Worm (Caenorhabditis elegans) whole organism, L4 larva: ENCODE results near the gene adh-5.

Experiments
- F10B5.3 ChIP-seq: sonication (generic microtip); optimal IDR thresholded peaks from 2 replicates; lab custom pipeline; 2016; ENCODE audit warnings: mild to moderate bottlenecking, missing genetic modification characterization, missing compliant biosample characterization
- F44E2.7 ChIP-seq: fragments of 200-800 bp; sonication (Bioruptor generic); IDR thresholded peaks from 2 replicates; pipeline ENCODE4 v2.1.2; 2022; ENCODE audit warnings: missing genetic modification characterization, missing compliant biosample characterization
- F49E8.2 ChIP-seq: sonication (generic microtip); optimal IDR thresholded peaks from 2 replicates; lab custom pipeline; 2016; ENCODE audit warnings: missing compliant biosample characterization, mild to moderate bottlenecking, missing genetic modification characterization, borderline replicate concordance
- Y48G9A.11 ChIP-seq: fragments of 200-800 bp; sonication (Bioruptor generic); IDR thresholded peaks from 2 replicates; pipeline ENCODE4 v1.3.6; 2022; ENCODE audit warnings: missing genetic modification reagents, missing genetic modification characterization, missing compliant biosample characterization
- ZK337.2 ChIP-seq: fragments of 200-800 bp; sonication (Bioruptor generic); IDR thresholded peaks from 2 replicates; pipeline ENCODE4 v1.3.6; 2022; ENCODE audit warnings: missing genetic modification reagents, missing genetic modification characterization, missing compliant biosample characterization
- aha-1 ChIP-seq: fragments of 150-350 bp; peaks from one replicate; lab custom pipeline; 2014; ENCODE audit warnings: missing biosample characterization, missing genetic modification characterization
- aly-2 ChIP-seq: sonication (generic microtip); optimal IDR thresholded peaks from 2 replicates; lab custom pipeline; 2018; ENCODE audit warnings: missing biosample characterization, missing genetic modification characterization
- arid-1 ChIP-seq: fragments of 200-800 bp; sonication (Bioruptor generic); conservative IDR thresholded peaks from 2 replicates; pipeline ENCODE4 v1.3.6; 2022; ENCODE audit warnings: missing genetic modification reagents, missing genetic modification characterization, missing compliant biosample characterization
- attf-4 ChIP-seq: sonication (generic microtip); optimal IDR thresholded peaks from 3 replicates; lab custom pipeline; 2017; ENCODE audit warnings: missing biosample characterization, missing genetic modification characterization
- ceh-28 ChIP-seq: fragments of 150-350 bp; optimal IDR thresholded peaks from 2 replicates; lab custom pipeline; 2014; ENCODE audit warnings: missing biosample characterization, missing genetic modification reagents, missing genetic modification characterization
- ceh-44 ChIP-seq: fragments of 200-800 bp; sonication (Bioruptor generic); IDR thresholded peaks from 2 replicates; pipeline ENCODE4 v1.3.6; 2022; ENCODE audit warnings: missing genetic modification reagents, missing genetic modification characterization, missing compliant biosample characterization
- ces-1 ChIP-seq: fragments of 150-350 bp; sonication (generic microtip); optimal IDR thresholded peaks from 4 replicates; lab custom pipeline; 2014; ENCODE audit warnings: missing biosample characterization, missing genetic modification reagents, missing genetic modification characterization
- ctbp-1 ChIP-seq: fragments of 200-800 bp; sonication (Bioruptor generic); IDR thresholded peaks from 2 replicates; pipeline ENCODE4 v1.3.6; 2022; ENCODE audit warnings: missing genetic modification reagents, missing genetic modification characterization, missing compliant biosample characterization
- daf-12 ChIP-seq: fragments of 150-350 bp; optimal IDR thresholded peaks from 2 replicates; lab custom pipeline; 2014; ENCODE audit warnings: missing biosample characterization, missing genetic modification reagents, missing genetic modification characterization
- daf-16 ChIP-seq, 3 experiments: sonication (generic microtip); optimal IDR thresholded peaks; 2 replicates each; lab custom pipeline; 2016 to 2017; ENCODE audit warnings: missing genetic modification characterization in 3 of 3, missing genetic modification reagents in 3 of 3, mild to moderate bottlenecking in 2 of 3, missing compliant biosample characterization in 2 of 3, missing biosample characterization in 1 of 3, moderate library complexity in 1 of 3
- daf-8 ChIP-seq: fragments of 200-800 bp; sonication (Bioruptor generic); IDR thresholded peaks from 2 replicates; pipeline ENCODE4 v1.3.6; 2022; ENCODE audit warnings: missing genetic modification characterization, missing compliant biosample characterization
- dmd-9 ChIP-seq: fragments of 200-800 bp; sonication (Bioruptor generic); IDR thresholded peaks from 2 replicates; pipeline ENCODE4 v1.3.6; 2022; ENCODE audit warnings: missing genetic modification reagents, missing genetic modification characterization, missing compliant biosample characterization
- dpl-1 ChIP-seq: fragments of 150-350 bp; optimal IDR thresholded peaks from 2 replicates; lab custom pipeline; 2014; ENCODE audit warnings: missing biosample characterization, missing genetic modification reagents, missing genetic modification characterization
- dve-1 ChIP-seq: sonication (generic microtip); optimal IDR thresholded peaks from 2 replicates; lab custom pipeline; 2017; ENCODE audit warnings: antibody characterized with exemption, mild to moderate bottlenecking, missing genetic modification characterization, missing compliant biosample characterization; ENCODE audit not compliant: insufficient read depth
- egl-27 ChIP-seq: sonication (generic microtip); optimal IDR thresholded peaks from 3 replicates; lab custom pipeline; 2017; ENCODE audit warnings: missing biosample characterization, missing genetic modification reagents, missing genetic modification characterization
- egl-43 ChIP-seq: fragments of 200-800 bp; sonication (Bioruptor generic); IDR thresholded peaks from 2 replicates; pipeline ENCODE4 v1.3.6; 2022; ENCODE audit warnings: missing genetic modification reagents, missing genetic modification characterization, missing compliant biosample characterization
- hlh-11 ChIP-seq: fragments of 200-800 bp; sonication (Bioruptor generic); optimal IDR thresholded peaks from 2 replicates; lab custom pipeline; 2018; ENCODE audit warnings: mild to moderate bottlenecking, missing genetic modification characterization, missing compliant biosample characterization
- jun-1 ChIP-seq: fragments of 150-350 bp; optimal IDR thresholded peaks from 2 replicates; lab custom pipeline; 2014; ENCODE audit warnings: missing biosample characterization, missing genetic modification reagents, missing genetic modification characterization
- lim-7 ChIP-seq: fragments of 200-800 bp; sonication (Bioruptor generic); IDR thresholded peaks from 2 replicates; pipeline ENCODE4 v1.3.6; 2022; ENCODE audit warnings: missing genetic modification characterization, missing compliant biosample characterization
- madf-5 ChIP-seq, 2 experiments: fragments of 200-800 bp; sonication (Bioruptor generic); IDR thresholded peaks; 2 replicates each; pipeline ENCODE4 v1.3.6; 2022; ENCODE audit warnings: missing compliant biosample characterization in 2 of 2, missing genetic modification characterization in 2 of 2
- mdl-1 ChIP-seq, 2 experiments: fragments of 150-350 bp in 1 of 2; sonication (generic microtip) in 1 of 2; optimal IDR thresholded peaks; 2 replicates each; lab custom pipeline; 2014 to 2017; ENCODE audit warnings: missing biosample characterization in 2 of 2, missing genetic modification characterization in 2 of 2
- mes-2 ChIP-seq: sonication (generic microtip); optimal IDR thresholded peaks from 2 replicates; lab custom pipeline; 2016; ENCODE audit warnings: missing genotype, mild to moderate bottlenecking, missing genetic modification characterization, missing compliant biosample characterization; ENCODE audit not compliant: poor library complexity, severe bottlenecking
- mxl-2 ChIP-seq: fragments of 200-800 bp; sonication (Bioruptor generic); conservative IDR thresholded peaks from 2 replicates; pipeline ENCODE4 v1.3.6; 2022; ENCODE audit warnings: missing genetic modification reagents, missing genetic modification characterization, missing compliant biosample characterization
- nhr-10 ChIP-seq: fragments of 150-350 bp; optimal IDR thresholded peaks from 2 replicates; lab custom pipeline; 2014; ENCODE audit warnings: missing biosample characterization, missing genetic modification characterization
- nhr-102 ChIP-seq: sonication (generic microtip); optimal IDR thresholded peaks from 2 replicates; lab custom pipeline; 2016; ENCODE audit warnings: mild to moderate bottlenecking, missing genetic modification characterization, moderate library complexity, missing compliant biosample characterization
- nhr-11 ChIP-seq: fragments of 150-350 bp; optimal IDR thresholded peaks from 2 replicates; lab custom pipeline; 2014; ENCODE audit warnings: missing biosample characterization, missing genetic modification characterization
- nhr-25 ChIP-seq: sonication (generic microtip); optimal IDR thresholded peaks from 2 replicates; lab custom pipeline; 2017; ENCODE audit warnings: missing genetic modification characterization, mild to moderate bottlenecking, missing compliant biosample characterization, antibody characterized with exemption, moderate library complexity, borderline replicate concordance; ENCODE audit not compliant: insufficient read depth
- nhr-28 ChIP-seq: fragments of 150-350 bp; optimal IDR thresholded peaks from 2 replicates; lab custom pipeline; 2014; ENCODE audit warnings: missing biosample characterization, missing genetic modification characterization
- nhr-48 ChIP-seq: sonication (generic microtip); optimal IDR thresholded peaks from 2 replicates; lab custom pipeline; 2016; ENCODE audit warnings: mild to moderate bottlenecking, missing genetic modification characterization, missing compliant biosample characterization
- nhr-6 ChIP-seq: fragments of 150-350 bp; optimal IDR thresholded peaks from 2 replicates; lab custom pipeline; 2014; ENCODE audit warnings: missing biosample characterization, missing genetic modification characterization
- sdz-12 ChIP-seq: fragments of 200-800 bp; sonication (Bioruptor generic); optimal IDR thresholded peaks from 2 replicates; lab custom pipeline; 2018; ENCODE audit warnings: mild to moderate bottlenecking, missing genetic modification characterization, missing compliant biosample characterization
- set-16 ChIP-seq: fragments of 200-800 bp; sonication (Bioruptor generic); IDR thresholded peaks from 2 replicates; pipeline ENCODE4 v1.3.6; 2022; ENCODE audit warnings: missing genetic modification reagents, missing genetic modification characterization, missing compliant biosample characterization
- snpc-1.2 ChIP-seq: fragments of 200-800 bp; sonication (Bioruptor generic); IDR thresholded peaks from 2 replicates; pipeline ENCODE4 v1.3.6; 2022; ENCODE audit warnings: missing genetic modification reagents, missing genetic modification characterization, missing compliant biosample characterization
- spr-1 ChIP-seq: sonication (generic microtip); optimal IDR thresholded peaks from 2 replicates; lab custom pipeline; 2016; ENCODE audit warnings: mild to moderate bottlenecking, missing genetic modification characterization, missing compliant biosample characterization
- spr-3 ChIP-seq: fragments of 200-800 bp; sonication (Bioruptor generic); optimal IDR thresholded peaks from 2 replicates; lab custom pipeline; 2018; ENCODE audit warnings: mild to moderate bottlenecking, missing genetic modification characterization, missing compliant biosample characterization
- unc-62 ChIP-seq, 3 experiments: fragments of 150-350 bp in 1 of 3; sonication (generic microtip); optimal IDR thresholded peaks in 2 of 3; peaks in 1 of 3; 1 replicate in 1 of 3; 2 replicates in 2 of 3; lab custom pipeline; 2014 to 2017; ENCODE audit warnings: missing biosample characterization in 3 of 3, missing genetic modification characterization in 3 of 3, missing genetic modification reagents in 3 of 3, missing genotype in 1 of 3
- zag-1 ChIP-seq: fragments of 150-350 bp; optimal IDR thresholded peaks from 2 replicates; lab custom pipeline; 2014; ENCODE audit warnings: missing biosample characterization, missing genetic modification characterization
- zfp-2 ChIP-seq: sonication (generic microtip); optimal IDR thresholded peaks from 2 replicates; lab custom pipeline; 2016; ENCODE audit warnings: mild to moderate bottlenecking, missing genetic modification characterization, missing compliant biosample characterization
- zfp-3 ChIP-seq: fragments of 200-800 bp; sonication (Bioruptor generic); conservative IDR thresholded peaks from 2 replicates; pipeline ENCODE4 v1.3.6; 2022; ENCODE audit warnings: missing genetic modification reagents, missing genetic modification characterization, missing compliant biosample characterization
- ztf-7 ChIP-seq: fragments of 150-350 bp; optimal IDR thresholded peaks from 2 replicates; lab custom pipeline; 2014; ENCODE audit warnings: missing biosample characterization, missing genetic modification characterization

Gene adh-5

DNA sequence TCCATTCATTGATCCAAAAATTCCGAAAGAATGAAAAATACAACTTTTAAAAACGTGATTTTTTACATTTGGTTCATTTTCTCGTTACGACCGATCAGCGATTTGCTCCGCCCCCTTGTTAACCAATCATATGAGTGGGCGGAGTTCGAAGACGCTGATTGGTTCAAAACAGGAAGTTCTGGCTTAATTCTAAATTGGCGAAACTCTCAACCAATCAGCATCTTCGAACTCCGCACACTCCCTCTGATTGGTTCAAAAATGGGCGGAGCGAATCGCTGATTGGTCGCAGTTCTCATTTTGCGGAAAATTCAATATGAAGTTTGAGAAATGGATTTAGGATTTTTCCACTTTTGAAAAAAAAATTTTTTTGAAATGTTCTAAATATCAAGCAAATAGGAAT is 34.3 kb downstream of the adh-5 start:
- TF ChIP-seq sdz-12 (GFP tag; lab: Kevin White, UChicago) (no peak), aha-1 (tag; lab: Kevin White, UChicago) (peak; percentile 40), mxl-2 (GFP tag; lab: Robert Waterston, UW) (no peak), egl-43 (no peak), nhr-102 (no peak)

DNA sequence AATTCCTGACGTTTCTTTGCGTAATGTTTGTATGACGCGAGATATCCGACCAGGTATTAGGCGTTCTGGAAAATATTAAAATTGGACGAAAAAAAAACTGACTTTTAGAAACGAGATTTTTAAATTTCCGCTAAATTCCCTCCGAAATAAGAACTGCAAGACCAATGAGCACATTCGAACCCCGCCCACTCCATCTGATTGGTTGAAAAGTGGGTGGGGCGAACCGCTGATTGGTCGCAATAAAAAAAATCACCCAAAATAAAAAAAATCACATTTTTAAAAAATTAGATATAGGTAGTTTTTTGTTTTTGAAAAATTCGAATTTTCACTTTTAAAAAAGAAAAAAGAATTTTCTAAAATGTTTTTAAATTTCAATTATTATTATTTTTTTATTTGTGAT is 37.5 kb downstream of the adh-5 start:
- TF ChIP-seq hlh-11 (tag; lab: Kevin White, UChicago): no peak
- TF ChIP-seq ceh-44: no peak

DNA sequence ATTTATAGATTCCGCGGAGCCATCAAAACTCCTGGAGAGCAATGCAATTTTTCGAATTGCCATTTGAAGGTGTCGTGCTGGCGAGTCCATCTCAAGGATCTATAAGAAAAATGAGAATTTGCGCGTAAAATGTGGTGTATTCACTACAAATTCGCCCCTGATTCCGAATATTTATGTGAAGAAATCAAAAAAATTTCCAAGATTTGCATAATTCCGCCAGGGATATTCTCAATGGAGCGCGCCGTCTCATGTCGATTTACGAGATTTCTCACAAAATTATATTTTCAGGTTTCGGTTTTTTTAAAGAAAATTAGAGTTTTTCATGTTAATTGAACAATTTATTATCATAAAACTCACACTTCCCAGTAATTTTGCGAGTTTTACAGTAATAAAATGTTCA is 38.2 kb downstream of the adh-5 start, which contains the start of gene Y50D4C.6:
TSS of gene Y50D4C.6 (minus strand) at position 101 of the 400 bp plus-strand sequence.
- TF ChIP-seq mes-2: no peak
- TF ChIP-seq, all 104 proteins: peak for 0

DNA sequence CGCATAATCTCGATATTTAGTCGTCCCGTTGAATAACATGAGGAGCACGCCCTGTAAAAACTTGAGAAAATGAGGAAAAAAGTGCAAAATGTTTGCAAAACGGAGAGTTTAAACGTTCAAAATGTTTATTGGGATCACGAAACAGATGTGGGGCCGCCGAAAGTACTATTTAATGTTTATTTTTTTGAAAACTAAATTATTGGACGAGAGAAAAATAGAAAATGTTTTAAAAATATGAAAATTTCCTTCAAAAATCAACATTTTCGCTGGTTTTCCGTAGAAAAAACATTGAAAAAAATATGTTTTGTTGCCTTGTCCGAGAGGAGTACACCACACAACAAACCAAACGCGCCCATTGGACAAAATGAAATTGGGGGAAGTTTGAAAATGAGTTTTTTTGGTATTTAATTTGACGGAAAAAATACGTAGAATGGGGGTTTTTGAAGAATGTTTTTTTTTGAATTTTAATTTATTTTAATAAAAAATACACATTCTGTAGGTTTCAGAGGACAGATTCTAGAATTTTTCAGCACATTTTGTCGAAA is 53.2 kb downstream of the adh-5 start, which contains the start of gene sqv-6:
TSS of gene sqv-6 (minus strand) at position 51 of the 545 bp plus-strand sequence.
- TF ChIP-seq attf-4 (tag; lab: Kevin White, UChicago) (no peak), zfp-3 (GFP tag; lab: Robert Waterston, UW) (no peak), nhr-11 (no peak), ztf-7 (tag; lab: Kevin White, UChicago) (no peak), dve-1 (tag; lab: Kevin White, UChicago) (peak; percentile 26), dmd-9 (GFP tag; lab: Robert Waterston, UW) (no peak), spr-3 (GFP tag; lab: Kevin White, UChicago) (no peak), egl-27 (tag; lab: Kevin White, UChicago) (no peak), nhr-48 (tag; lab: Kevin White, UChicago) (no peak), ZK337.2 (no peak), jun-1 (no peak), snpc-1.2 (GFP tag; lab: Robert Waterston, UW) (no peak), nhr-10 (tag; lab: Kevin White, UChicago) (no peak), daf-12 (tag; lab: Kevin White, UChicago) (no peak), zfp-2 (no peak), ctbp-1 (GFP tag; lab: Robert Waterston, UW) (no peak), F10B5.3 (tag; lab: Kevin White, UChicago) (no peak), ceh-44 (no peak), ceh-28 (tag; lab: Kevin White, UChicago) (no peak), ces-1 (no peak), dpl-1 (GFP tag; lab: Kevin White, UChicago) (peak; percentile 82), mes-2 (no peak), F49E8.2 (tag; lab: Kevin White, UChicago) (no peak), Y48G9A.11 (GFP tag; lab: Robert Waterston, UW) (no peak), set-16 (no peak), arid-1 (GFP tag; lab: Robert Waterston, UW) (no peak), mdl-1 (tag; optimal IDR thresholded peaks at IDR 0.05; lab: Kevin White, UChicago) (no peak), madf-5 (GFP tag; IDR thresholded peaks at IDR 0.05; lab: Robert Waterston, UW) (no peak), lim-7 (no peak), nhr-25 (tag; lab: Kevin White, UChicago) (no peak), nhr-6 (no peak), unc-62 (GFP tag; optimal IDR thresholded peaks at IDR 0.05 in 1 of 2; lab: Kevin White, UChicago) (no peak), unc-62 (tag; optimal IDR thresholded peaks at IDR 0.05; lab: Kevin White, UChicago) (no peak), F44E2.7 (GFP tag; lab: Robert Waterston, UW) (no peak), spr-1 (no peak), aly-2 (tag; lab: Kevin White, UChicago) (no peak), daf-16 (GFP tag; optimal IDR thresholded peaks at IDR 0.05; lab: Kevin White, UChicago) (no peak), daf-16 (tag; optimal IDR thresholded peaks at IDR 0.05; lab: Kevin White, UChicago) (peak; percentile 42), daf-8 (GFP tag; lab: Robert Waterston, UW) (no peak), zag-1 (tag; lab: Kevin White, UChicago) (no peak), nhr-28 (peak; percentile 1)
